Fruit fly (Drosophila melanogaster): ENCODE measurements around the gene CG13481.

- no peak for TF ChIP-seq ttk (optimal IDR thresholded peaks at IDR 0.05)
- TF ChIP-seq h (optimal IDR thresholded peaks at IDR 0.05) = no peak
Measured at dm6 chr3L:14326267-14326666, 43.2 kb downstream of the CG13481 start.

Data from Kc167 (cell line).